Fruit fly (Drosophila melanogaster) whole organism, adult: ENCODE results near the gene CG31751.
A peak's percentile ranks its signal among the peaks of the same experiment; 100 is the strongest.

ENCODE experiments used
- CG11617 ChIP-seq: fragments of 200-800 bp; sonication (Bioruptor generic); optimal IDR thresholded peaks from 2 replicates; lab custom pipeline; 2017; ENCODE audit warnings: mild to moderate bottlenecking, missing biosample characterization, missing genetic modification reagents, missing genetic modification characterization
- CG7045 ChIP-seq: fragments of 200-800 bp; sonication (Bioruptor generic); optimal IDR thresholded peaks from 2 replicates; lab custom pipeline; 2017; ENCODE audit warnings: missing biosample characterization, mild to moderate bottlenecking, missing genetic modification characterization
- Mnt ChIP-seq: fragments of 200-800 bp; sonication (Bioruptor generic); optimal IDR thresholded peaks from 2 replicates; lab custom pipeline; 2016; ENCODE audit warnings: missing biosample characterization, mild to moderate bottlenecking, missing genetic modification characterization
- bab1 ChIP-seq: fragments of 200-800 bp; sonication (Bioruptor generic); optimal IDR thresholded peaks from 3 replicates; lab custom pipeline; 2019; ENCODE audit warnings: missing biosample characterization, mild to moderate bottlenecking, missing genetic modification characterization, moderate library complexity
- cic ChIP-seq: fragments of 200-800 bp; sonication (Bioruptor generic); optimal IDR thresholded peaks from 2 replicates; lab custom pipeline; 2017; ENCODE audit warnings: missing biosample characterization, mild to moderate bottlenecking, missing genetic modification characterization, moderate library complexity
- ovo ChIP-seq: fragments of 200-800 bp; sonication (Bioruptor generic); optimal IDR thresholded peaks from 2 replicates; lab custom pipeline; 2016; ENCODE audit warnings: missing biosample characterization, missing genetic modification characterization
- pad ChIP-seq: fragments of 200-800 bp; sonication (Bioruptor generic); optimal IDR thresholded peaks from 3 replicates; lab custom pipeline; 2017; ENCODE audit warnings: missing biosample characterization, missing genetic modification characterization, mild to moderate bottlenecking, moderate library complexity, missing genetic modification reagents
- tj ChIP-seq: fragments of 200-800 bp; sonication (Bioruptor generic); optimal IDR thresholded peaks from 3 replicates; lab custom pipeline; 2017; ENCODE audit warnings: missing biosample characterization, mild to moderate bottlenecking, missing genetic modification characterization, moderate library complexity
- toe ChIP-seq: fragments of 200-800 bp; sonication (Bioruptor generic); optimal IDR thresholded peaks from 2 replicates; lab custom pipeline; 2016; ENCODE audit warnings: missing biosample characterization, missing genetic modification characterization

The CG31751 gene

dm6 chr2L:18732760-18733530 is 55.9 kb downstream of the CG31751 start:
- TF ChIP-seq bab1 (no peak), cic (GFP tag; lab: Kevin White, UChicago) (peak; percentile 64), tj (GFP tag; lab: Kevin White, UChicago) (no peak), toe (no peak), ovo (peak; percentile 90), pad (GFP tag; lab: Kevin White, UChicago) (no peak), CG11617 (no peak), Mnt (GFP tag; lab: Kevin White, UChicago) (no peak), CG7045 (GFP tag; lab: Kevin White, UChicago) (no peak)
